Worm (Caenorhabditis elegans): Measurements from ENCODE around the gene F17C8.3.

- peak; percentile 97 for TF ChIP-seq nfya-1 (tag; optimal IDR thresholded peaks at IDR 0.05; ENCODE audit: insufficient read depth)
- TF ChIP-seq elt-1 (tag; optimal IDR thresholded peaks at IDR 0.05) = peak; percentile 65
- no peak for TF ChIP-seq nhr-28 (tag; optimal IDR thresholded peaks at IDR 0.05)
- TF ChIP-seq mdl-1 (tag; optimal IDR thresholded peaks at IDR 0.05) = no peak
- peak; percentile 96 for TF ChIP-seq nhr-23 (tag; optimal IDR thresholded peaks at IDR 0.05)
- TF ChIP-seq aly-2 (tag; optimal IDR thresholded peaks at IDR 0.05) = no peak
- peak; percentile 65 for TF ChIP-seq ceh-82 (tag; optimal IDR thresholded peaks at IDR 0.05)
- TF ChIP-seq zag-1 (tag; optimal IDR thresholded peaks at IDR 0.05) = no peak
- peak; percentile 91 for TF ChIP-seq snpc-4 (tag; optimal IDR thresholded peaks at IDR 0.05)
- no peak for TF ChIP-seq daf-12 (tag; optimal IDR thresholded peaks at IDR 0.05)
- TF ChIP-seq unc-39 (tag; optimal IDR thresholded peaks at IDR 0.05) = no peak
- TF ChIP-seq skn-1 (tag; optimal IDR thresholded peaks at IDR 0.05) = peak; percentile 60
Observed at ce11 chrIII:4756983-4757382, 25.2 kb downstream of the F17C8.3 start, which contains the start of gene fbxl-2.

All from whole organism, L3 larva.